Worm (Caenorhabditis elegans) whole organism, L1 larva: ENCODE data around the gene glb-15.

Experiments used
- C04F5.9 ChIP-seq: sonication (generic microtip); optimal IDR thresholded peaks from 2 replicates; lab custom pipeline; 2016; ENCODE audit warnings: missing genetic modification characterization, missing compliant biosample characterization
- F16B12.6 ChIP-seq: fragments of 150-350 bp; optimal IDR thresholded peaks from 2 replicates; lab custom pipeline; 2014; ENCODE audit warnings: missing biosample characterization, missing genetic modification characterization
- aha-1 ChIP-seq: fragments of 150-350 bp; optimal IDR thresholded peaks from 2 replicates; lab custom pipeline; 2014; ENCODE audit warnings: missing biosample characterization, missing genetic modification characterization
- alr-1 ChIP-seq: fragments of 200-800 bp; sonication (Bioruptor generic); optimal IDR thresholded peaks from 2 replicates; lab custom pipeline; 2018; ENCODE audit warnings: borderline replicate concordance, mild to moderate bottlenecking, missing genetic modification characterization, missing compliant biosample characterization
- aly-2 ChIP-seq: fragments of 150-350 bp; optimal IDR thresholded peaks from 2 replicates; lab custom pipeline; 2014; ENCODE audit warnings: missing biosample characterization, missing genetic modification characterization
- ceh-63 ChIP-seq: fragments of 200-800 bp; sonication (Bioruptor generic); optimal IDR thresholded peaks from 2 replicates; lab custom pipeline; 2018; ENCODE audit warnings: mild to moderate bottlenecking, missing genetic modification characterization, missing compliant biosample characterization
- ceh-8 ChIP-seq: fragments of 200-800 bp; sonication (Bioruptor generic); optimal IDR thresholded peaks from 2 replicates; lab custom pipeline; 2018; ENCODE audit warnings: mild to moderate bottlenecking, missing genetic modification characterization, moderate library complexity, missing compliant biosample characterization
- dpl-1 ChIP-seq, 3 experiments: fragments of 150-350 bp in 2 of 3; sonication (generic microtip) in 1 of 3; optimal IDR thresholded peaks; 2 replicates each; lab custom pipeline; 2014 to 2017; ENCODE audit warnings: missing biosample characterization in 3 of 3, missing genetic modification characterization in 3 of 3, missing genetic modification reagents in 3 of 3
- dsc-1 ChIP-seq: sonication (generic microtip); optimal IDR thresholded peaks from 2 replicates; lab custom pipeline; 2016; ENCODE audit warnings: mild to moderate bottlenecking, missing genetic modification characterization, missing compliant biosample characterization
- efl-1 ChIP-seq, 4 experiments: fragments of 150-350 bp; optimal IDR thresholded peaks in 3 of 4; peaks in 1 of 4; 1 replicate in 1 of 4; 2 replicates in 3 of 4; lab custom pipeline; 2014; ENCODE audit warnings: missing biosample characterization in 2 of 4, missing genetic modification characterization in 2 of 4, missing genetic modification reagents in 2 of 4
- elt-2 ChIP-seq: sonication (generic microtip); optimal IDR thresholded peaks from 2 replicates; lab custom pipeline; 2016; ENCODE audit warnings: missing genetic modification characterization, mild to moderate bottlenecking, inconsistent platforms, missing compliant biosample characterization, missing genetic modification reagents
- elt-3 ChIP-seq, 6 experiments: fragments of 150-350 bp in 1 of 6; sonication (generic microtip); optimal IDR thresholded peaks; 2 replicates each; lab custom pipeline; 2017 to 2018; ENCODE audit warnings: missing biosample characterization in 6 of 6, missing genetic modification characterization in 6 of 6, inconsistent platforms in 1 of 6
- fkh-10 ChIP-seq: sonication (generic microtip); optimal IDR thresholded peaks from 2 replicates; lab custom pipeline; 2017; ENCODE audit warnings: missing biosample characterization, missing genetic modification reagents, missing genetic modification characterization
- fkh-4 ChIP-seq: sonication (generic microtip); optimal IDR thresholded peaks from 2 replicates; lab custom pipeline; 2016; ENCODE audit warnings: missing compliant biosample characterization, missing genetic modification characterization, borderline replicate concordance
- fkh-8 ChIP-seq: sonication (generic microtip); optimal IDR thresholded peaks from 2 replicates; lab custom pipeline; 2016; ENCODE audit warnings: mild to moderate bottlenecking, missing genetic modification characterization, missing compliant biosample characterization
- fos-1 ChIP-seq: fragments of 150-350 bp; optimal IDR thresholded peaks from 2 replicates; lab custom pipeline; 2014; ENCODE audit warnings: missing biosample characterization, missing genetic modification characterization
- hpl-2 ChIP-seq: fragments of 150-350 bp; optimal IDR thresholded peaks from 2 replicates; lab custom pipeline; 2014; ENCODE audit warnings: missing biosample characterization, missing genetic modification reagents, missing genetic modification characterization
- isw-1 ChIP-seq: fragments of 200-800 bp; sonication (Bioruptor generic); IDR thresholded peaks from 2 replicates; pipeline ENCODE4 v1.3.6; 2022; ENCODE audit warnings: missing genetic modification characterization, missing compliant biosample characterization
- jun-1 ChIP-seq: fragments of 150-350 bp; optimal IDR thresholded peaks from 2 replicates; lab custom pipeline; 2014; ENCODE audit warnings: missing biosample characterization, missing genetic modification reagents, missing genetic modification characterization
- lin-14 ChIP-seq: fragments of 200-800 bp; sonication (Bioruptor generic); optimal IDR thresholded peaks from 2 replicates; lab custom pipeline; 2018; ENCODE audit warnings: mild to moderate bottlenecking, missing genetic modification characterization, moderate library complexity, missing compliant biosample characterization
- lin-15B ChIP-seq: fragments of 150-350 bp; sonication (generic microtip); optimal IDR thresholded peaks from 3 replicates; lab custom pipeline; 2014; ENCODE audit warnings: missing biosample characterization, missing genetic modification characterization
- lsy-2 ChIP-seq, 2 experiments: fragments of 150-350 bp; optimal IDR thresholded peaks; 2 replicates each; lab custom pipeline; 2014; ENCODE audit warnings: missing biosample characterization in 2 of 2, missing genetic modification characterization in 2 of 2
- mef-2 ChIP-seq: fragments of 150-350 bp; optimal IDR thresholded peaks from 2 replicates; lab custom pipeline; 2014; ENCODE audit warnings: missing biosample characterization, missing genetic modification characterization
- nhr-19 ChIP-seq: fragments of 200-800 bp; sonication (Bioruptor generic); conservative IDR thresholded peaks from 2 replicates; pipeline ENCODE4 v1.3.6; 2022; ENCODE audit warnings: missing genetic modification characterization, missing compliant biosample characterization
- nhr-47 ChIP-seq: sonication (generic microtip); optimal IDR thresholded peaks from 2 replicates; lab custom pipeline; 2016; ENCODE audit warnings: mild to moderate bottlenecking, missing genetic modification characterization, moderate library complexity, missing compliant biosample characterization
- nhr-76 ChIP-seq: sonication (generic microtip); optimal IDR thresholded peaks from 2 replicates; lab custom pipeline; 2017; ENCODE audit warnings: missing biosample characterization, missing genetic modification characterization
- nhr-90 ChIP-seq: sonication (generic microtip); optimal IDR thresholded peaks from 2 replicates; lab custom pipeline; 2016; ENCODE audit warnings: mild to moderate bottlenecking, missing genetic modification characterization, missing compliant biosample characterization; ENCODE audit not compliant: poor library complexity
- pag-3 ChIP-seq: sonication (generic microtip); optimal IDR thresholded peaks from 2 replicates; lab custom pipeline; 2017; ENCODE audit warnings: missing genetic modification characterization, mild to moderate bottlenecking, missing compliant biosample characterization, antibody characterized with exemption, borderline replicate concordance; ENCODE audit not compliant: insufficient read depth
- pax-3 ChIP-seq: fragments of 200-800 bp; sonication (Bioruptor generic); optimal IDR thresholded peaks from 2 replicates; lab custom pipeline; 2018; ENCODE audit warnings: mild to moderate bottlenecking, missing genetic modification characterization, moderate library complexity, missing compliant biosample characterization
- tlp-1 ChIP-seq: fragments of 150-350 bp; optimal IDR thresholded peaks from 2 replicates; lab custom pipeline; 2014; ENCODE audit warnings: missing biosample characterization, missing genetic modification characterization
- unc-130 ChIP-seq: fragments of 150-350 bp; optimal IDR thresholded peaks from 2 replicates; lab custom pipeline; 2017; ENCODE audit warnings: missing biosample characterization, missing genetic modification characterization, inconsistent platforms
- unc-30 ChIP-seq: sonication (generic microtip); optimal IDR thresholded peaks from 2 replicates; lab custom pipeline; 2017; ENCODE audit warnings: missing biosample characterization, missing genetic modification characterization
- unc-62 ChIP-seq: fragments of 150-350 bp; optimal IDR thresholded peaks from 2 replicates; lab custom pipeline; 2014; ENCODE audit warnings: missing biosample characterization, missing genetic modification reagents, missing genetic modification characterization
- ztf-4 ChIP-seq: fragments of 150-350 bp; optimal IDR thresholded peaks from 2 replicates; lab custom pipeline; 2014; ENCODE audit warnings: missing biosample characterization, missing genetic modification characterization

The glb-15 gene

DNA sequence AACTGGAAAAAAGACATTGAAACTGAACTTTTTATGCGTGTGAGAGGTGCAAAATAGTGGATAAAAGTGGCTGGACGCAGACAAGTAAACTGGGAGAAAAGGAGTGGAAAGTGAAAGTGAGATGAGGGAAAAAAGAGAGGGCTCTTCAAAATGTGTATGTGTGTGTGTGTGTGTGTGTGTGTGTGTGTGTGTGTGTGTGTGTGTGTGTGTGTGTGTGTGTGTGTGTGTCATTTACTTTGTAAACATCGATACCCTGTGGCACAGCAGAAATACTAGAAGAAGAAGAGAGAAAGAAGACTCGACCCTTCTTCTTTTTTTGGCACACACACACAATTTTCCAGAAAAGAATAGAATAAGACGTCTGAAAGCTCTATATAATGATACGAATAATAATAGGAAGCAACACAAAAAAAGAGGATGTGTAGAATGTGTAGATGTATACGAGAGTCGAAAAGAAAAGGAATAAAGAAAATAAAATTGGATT lies 20.6 kb upstream of the glb-15 start (continued):
- TF ChIP-seq isw-1 (peak; percentile 50), hpl-2 (no peak), ztf-4 (tag; lab: Kevin White, UChicago) (no peak), nhr-47 (tag; lab: Kevin White, UChicago) (peak; percentile 42), ceh-8 (GFP tag; lab: Kevin White, UChicago) (peak; percentile 33)

- TF ChIP-seq jun-1 (no peak), nhr-76 (tag; lab: Kevin White, UChicago) (no peak), C04F5.9 (tag; lab: Kevin White, UChicago) (no peak), mef-2 (tag; lab: Kevin White, UChicago) (no peak), unc-130 (tag; lab: Kevin White, UChicago) (no peak), dsc-1 (no peak), unc-62 (GFP tag; lab: Kevin White, UChicago) (no peak), fkh-10 (GFP tag; lab: Kevin White, UChicago) (no peak), fos-1 (tag; lab: Kevin White, UChicago) (no peak), lin-14 (GFP tag; lab: Kevin White, UChicago) (no peak), pag-3 (tag; lab: Kevin White, UChicago) (no peak), isw-1 (no peak), ceh-63 (GFP tag; lab: Kevin White, UChicago) (no peak), fkh-4 (tag; lab: Kevin White, UChicago) (no peak), efl-1 (optimal IDR thresholded peaks at IDR 0.05; lab: Kevin White, UChicago) (no peak), efl-1 (GFP tag; optimal IDR thresholded peaks at IDR 0.05 in 1 of 2; lab: Kevin White, UChicago) (no peak), lin-15B (tag; lab: Kevin White, UChicago) (no peak)
Measured at ce11 chrV:11637191-11637590, 19.1 kb upstream of the glb-15 start, which contains the start of gene sipa-1. Gene sipa-1, minus strand, starts transcription at chrV:11637291.

DNA sequence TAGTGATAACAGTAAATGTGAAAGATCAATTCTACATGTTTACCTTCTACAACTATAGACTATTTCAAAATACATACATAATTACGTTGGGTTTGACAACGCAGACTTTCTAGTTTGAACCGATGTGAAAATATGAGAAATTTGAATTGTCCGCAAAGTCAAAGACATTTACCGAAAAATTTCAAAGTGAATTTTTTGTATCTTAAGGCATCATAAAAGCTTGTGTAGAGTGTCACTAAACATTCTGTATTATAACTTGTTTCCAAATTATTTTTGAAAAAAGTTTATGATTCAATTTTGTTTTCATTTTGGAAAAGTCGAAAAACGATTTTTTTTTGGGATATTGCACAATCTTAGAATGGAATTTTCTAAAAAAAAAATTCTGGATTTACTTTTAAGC lies 17.5 kb upstream of the glb-15 start:
- TF ChIP-seq tlp-1 = no peak
- TF ChIP-seq unc-30 (tag; lab: Kevin White, UChicago) = no peak
- TF ChIP-seq elt-3 (tag; optimal IDR thresholded peaks at IDR 0.05; lab: Kevin White, UChicago) = no peak
- TF ChIP-seq mef-2 (tag; lab: Kevin White, UChicago) = no peak
- TF ChIP-seq lsy-2 (tag; optimal IDR thresholded peaks at IDR 0.05; lab: Kevin White, UChicago) = no peak
- no peak for TF ChIP-seq dpl-1 (GFP tag; optimal IDR thresholded peaks at IDR 0.05; lab: Kevin White, UChicago)
- TF ChIP-seq efl-1 (optimal IDR thresholded peaks at IDR 0.05; lab: Kevin White, UChicago) = no peak
- TF ChIP-seq efl-1 (GFP tag; optimal IDR thresholded peaks at IDR 0.05 in 1 of 2; lab: Kevin White, UChicago) = no peak
- no peak for TF ChIP-seq nhr-19 (GFP tag; lab: Robert Waterston, UW)
- no peak for TF ChIP-seq aha-1
- no peak for TF ChIP-seq alr-1 (tag; lab: Kevin White, UChicago)

DNA sequence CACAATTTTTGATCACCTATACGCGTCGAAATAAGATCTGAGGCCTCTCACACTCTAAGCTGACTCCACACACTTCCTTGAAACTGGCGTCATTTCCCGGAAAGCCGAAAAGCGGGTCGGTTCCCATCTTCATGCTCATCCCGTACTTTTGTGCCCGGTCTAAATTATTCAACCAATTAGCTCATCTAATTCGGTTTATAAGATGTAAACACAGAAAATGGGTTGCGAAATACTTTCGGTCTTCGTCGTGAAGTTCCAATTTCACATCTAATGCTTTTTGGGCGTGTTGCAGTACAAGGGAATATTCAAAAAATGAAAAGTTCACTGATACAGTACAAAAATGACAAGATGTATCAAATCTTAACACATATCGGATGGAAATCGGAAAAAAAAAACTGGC lies 13.1 kb upstream of the glb-15 start:
- TF ChIP-seq dsc-1 = peak; percentile 34
- no peak for TF ChIP-seq aly-2 (tag; lab: Kevin White, UChicago)
- TF ChIP-seq lin-14 (GFP tag; lab: Kevin White, UChicago) = peak; percentile 18
- TF ChIP-seq, all 84 proteins: peak for 2

DNA sequence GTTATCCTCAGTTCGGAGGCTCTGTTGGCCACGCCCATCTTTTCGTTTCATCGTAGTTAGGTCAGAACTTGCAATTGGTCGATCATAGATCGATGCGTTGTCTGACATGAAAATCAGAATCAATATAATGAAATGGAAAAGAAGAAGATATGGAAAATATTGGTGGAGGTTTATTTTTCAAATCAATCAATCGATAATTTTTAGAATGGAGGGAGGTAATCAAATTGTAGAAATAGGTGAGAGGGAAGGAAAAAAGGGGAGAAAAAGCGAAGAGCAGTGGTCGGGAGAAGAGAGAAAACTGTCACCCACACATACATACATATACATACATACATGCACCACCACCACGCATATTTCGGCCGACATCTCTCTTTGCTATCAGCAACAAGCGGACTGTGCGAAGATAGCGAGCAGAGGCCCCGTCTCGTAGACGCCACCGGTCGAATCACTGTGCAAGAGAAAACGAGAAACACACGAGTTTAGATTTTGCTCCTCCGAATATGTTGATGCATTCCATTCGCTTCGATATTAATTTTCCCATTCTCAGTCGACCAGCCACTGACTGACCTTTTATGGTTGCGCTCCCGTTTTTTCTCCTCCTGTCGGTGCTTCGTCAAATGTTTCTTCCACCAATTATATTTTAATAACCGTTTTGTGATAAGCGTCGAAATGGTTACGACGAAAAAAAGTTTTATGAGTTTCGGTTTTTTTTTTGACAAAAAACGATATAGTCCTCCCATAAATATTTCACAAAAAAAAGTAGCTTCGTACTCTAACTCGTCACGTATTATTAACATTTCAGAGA lies 11.4 kb upstream of the glb-15 start, which contains the start of gene F35B12.10:
Gene F35B12.10 (minus strand): TSS at position 51 of the 805 bp plus-strand sequence.
- TF ChIP-seq alr-1 (tag; lab: Kevin White, UChicago) = no peak
- TF ChIP-seq elt-2 (tag; lab: Kevin White, UChicago) = peak; percentile 69
- TF ChIP-seq fkh-8 = no peak
- TF ChIP-seq lsy-2 (tag; optimal IDR thresholded peaks at IDR 0.05; lab: Kevin White, UChicago) = no peak
- no peak for TF ChIP-seq efl-1 (optimal IDR thresholded peaks at IDR 0.05; lab: Kevin White, UChicago)
- peak in 1 of 2 experiments; percentile 1 for TF ChIP-seq efl-1 (GFP tag; optimal IDR thresholded peaks at IDR 0.05 in 1 of 2; lab: Kevin White, UChicago)
- TF ChIP-seq nhr-90 (tag; lab: Kevin White, UChicago) = peak; percentile 1
- TF ChIP-seq F16B12.6 (tag; lab: Kevin White, UChicago) = no peak
- TF ChIP-seq pax-3 (tag; lab: Kevin White, UChicago) = no peak
